Fruit fly (Drosophila melanogaster) whole organism, embryonic: Measurements from ENCODE around the gene CG32299.

ENCODE experiments used
- CG11504 ChIP-seq: fragments of 200-800 bp; sonication (Bioruptor generic); optimal IDR thresholded peaks from 3 replicates; lab custom pipeline; 2019; ENCODE audit warnings: missing biosample characterization, mild to moderate bottlenecking, missing genetic modification characterization, moderate library complexity
- CG12391 ChIP-seq: fragments of 200-800 bp; sonication (Bioruptor generic); optimal IDR thresholded peaks from 3 replicates; lab custom pipeline; 2018; ENCODE audit warnings: missing biosample characterization, mild to moderate bottlenecking, missing genetic modification characterization, moderate library complexity
- CG13894 ChIP-seq: fragments of 200-800 bp; sonication (Bioruptor generic); optimal IDR thresholded peaks from 3 replicates; lab custom pipeline; 2018; ENCODE audit warnings: missing biosample characterization, mild to moderate bottlenecking, missing genetic modification characterization, moderate library complexity
- CG15601 ChIP-seq: fragments of 200-800 bp; sonication (Bioruptor generic); optimal IDR thresholded peaks from 3 replicates; lab custom pipeline; 2019; ENCODE audit warnings: missing biosample characterization, mild to moderate bottlenecking, missing genetic modification characterization, moderate library complexity
- CG15696 ChIP-seq: fragments of 200-800 bp; sonication (Bioruptor generic); optimal IDR thresholded peaks from 2 replicates; lab custom pipeline; 2019; ENCODE audit warnings: missing biosample characterization, mild to moderate bottlenecking, missing genetic modification characterization, moderate library complexity
- CG16779 ChIP-seq: fragments of 200-800 bp; sonication (Bioruptor generic); IDR thresholded peaks from 2 replicates; pipeline ENCODE4 v1.3.6; 2022; ENCODE audit warnings: missing biosample characterization, missing genetic modification characterization
- CG2202 ChIP-seq: fragments of 200-800 bp; sonication (Bioruptor generic); optimal IDR thresholded peaks from 2 replicates; lab custom pipeline; 2018; ENCODE audit warnings: missing biosample characterization, mild to moderate bottlenecking, missing genetic modification characterization
- CG2678 ChIP-seq: fragments of 200-800 bp; sonication (Bioruptor generic); optimal IDR thresholded peaks from 3 replicates; lab custom pipeline; 2019; ENCODE audit warnings: missing biosample characterization, mild to moderate bottlenecking, missing genetic modification characterization, moderate library complexity
- CG3065 ChIP-seq: fragments of 200-800 bp; sonication (Bioruptor generic); optimal IDR thresholded peaks from 2 replicates; lab custom pipeline; 2016; ENCODE audit warnings: missing biosample characterization, missing genetic modification characterization
- CG4282 ChIP-seq: fragments of 200-800 bp; sonication (Bioruptor generic); optimal IDR thresholded peaks from 2 replicates; lab custom pipeline; 2016; ENCODE audit warnings: missing biosample characterization, missing genetic modification characterization
- CG4707 ChIP-seq: fragments of 200-800 bp; sonication (Bioruptor generic); optimal IDR thresholded peaks from 2 replicates; lab custom pipeline; 2018; ENCODE audit warnings: missing biosample characterization, mild to moderate bottlenecking, missing genetic modification characterization, moderate library complexity
- CG4730 ChIP-seq: fragments of 200-800 bp; sonication (Bioruptor generic); IDR thresholded peaks from 2 replicates; pipeline ENCODE4 v1.3.6; 2022; ENCODE audit warnings: missing biosample characterization, missing genetic modification characterization
- CG4854 ChIP-seq: fragments of 200-800 bp; sonication (Bioruptor generic); optimal IDR thresholded peaks from 2 replicates; lab custom pipeline; 2016; ENCODE audit warnings: missing biosample characterization, missing genetic modification characterization, inconsistent platforms
- CG7928 ChIP-seq: fragments of 200-800 bp; sonication (Bioruptor generic); optimal IDR thresholded peaks from 2 replicates; lab custom pipeline; 2017; ENCODE audit warnings: missing biosample characterization, mild to moderate bottlenecking, missing genetic modification characterization
- CG9215 ChIP-seq: fragments of 200-800 bp; sonication (Bioruptor generic); IDR thresholded peaks from 2 replicates; pipeline ENCODE4 v1.3.6; 2022; ENCODE audit warnings: missing biosample characterization, missing genetic modification characterization
- CG9817 ChIP-seq: fragments of 200-800 bp; sonication (Bioruptor generic); optimal IDR thresholded peaks from 2 replicates; lab custom pipeline; 2018; ENCODE audit warnings: missing biosample characterization, mild to moderate bottlenecking, missing genetic modification characterization, moderate library complexity
- Chrac-16 ChIP-seq: fragments of 200-800 bp; sonication (Bioruptor generic); optimal IDR thresholded peaks from 3 replicates; lab custom pipeline; 2016; ENCODE audit warnings: missing biosample characterization, missing genetic modification characterization
- CkIIα-i1 ChIP-seq: fragments of 200-800 bp; sonication (Bioruptor generic); IDR thresholded peaks from 2 replicates; pipeline ENCODE4 v1.3.6; 2022; ENCODE audit warnings: missing biosample characterization, missing genetic modification characterization
- CoRest ChIP-seq: fragments of 200-800 bp; sonication (Bioruptor generic); optimal IDR thresholded peaks from 3 replicates; lab custom pipeline; 2018; ENCODE audit warnings: missing biosample characterization, mild to moderate bottlenecking, missing genetic modification characterization, moderate library complexity
- Doc3 ChIP-seq: fragments of 200-800 bp; sonication (Bioruptor generic); IDR thresholded peaks from 3 replicates; pipeline ENCODE4 v1.3.6; 2022; ENCODE audit warnings: missing biosample characterization, missing genetic modification characterization; ENCODE audit not compliant: partially characterized antibody
- Drgx ChIP-seq: fragments of 200-800 bp; sonication (Bioruptor generic); IDR thresholded peaks from 2 replicates; pipeline ENCODE4 v1.3.6; 2022; ENCODE audit warnings: missing biosample characterization, missing genetic modification characterization
- Jarid2 ChIP-seq: fragments of 200-800 bp; sonication (Bioruptor generic); optimal IDR thresholded peaks from 3 replicates; lab custom pipeline; 2017; ENCODE audit warnings: mild to moderate bottlenecking, missing biosample characterization, missing genetic modification reagents, missing genetic modification characterization
- Lpt ChIP-seq: fragments of >200 bp; optimal IDR thresholded peaks from 2 replicates; lab custom pipeline; 2018; ENCODE audit warnings: missing biosample characterization, missing genetic modification characterization
- Med ChIP-seq: fragments of 200-800 bp; sonication (Bioruptor generic); peaks from one replicate; lab custom pipeline; 2016; ENCODE audit warnings: missing biosample characterization, missing genetic modification characterization, mild to moderate bottlenecking, inconsistent platforms, moderate library complexity
- Sin3A ChIP-seq: fragments of >200 bp; optimal IDR thresholded peaks from 2 replicates; lab custom pipeline; 2018
- Tbp ChIP-seq: fragments of >200 bp; optimal IDR thresholded peaks from 2 replicates; lab custom pipeline; 2018; ENCODE audit warnings: missing biosample characterization, missing genetic modification characterization
- Xbp1 ChIP-seq: fragments of 200-800 bp; sonication (Bioruptor generic); optimal IDR thresholded peaks from 3 replicates; lab custom pipeline; 2016; ENCODE audit warnings: missing biosample characterization, mild to moderate bottlenecking, missing genetic modification characterization
- Xrp1 ChIP-seq: fragments of 200-800 bp; sonication (Bioruptor generic); IDR thresholded peaks from 2 replicates; pipeline ENCODE4 v1.3.6; 2022; ENCODE audit warnings: missing biosample characterization, missing genetic modification characterization
- abd-A ChIP-seq: fragments of 200-800 bp; sonication (Bioruptor generic); optimal IDR thresholded peaks from 3 replicates; lab custom pipeline; 2019; ENCODE audit warnings: missing biosample characterization, mild to moderate bottlenecking, missing genetic modification characterization, moderate library complexity
- bab2 ChIP-seq: fragments of 200-800 bp; sonication (Bioruptor generic); optimal IDR thresholded peaks from 2 replicates; lab custom pipeline; 2016; ENCODE audit warnings: missing biosample characterization, missing genetic modification characterization
- btn ChIP-seq: fragments of 200-800 bp; sonication (Bioruptor generic); optimal IDR thresholded peaks from 2 replicates; lab custom pipeline; 2016; ENCODE audit warnings: missing biosample characterization, missing genetic modification characterization
- eve ChIP-seq, 2 experiments: fragments of >200 bp; optimal IDR thresholded peaks; 2 replicates each; lab custom pipeline; 2017; ENCODE audit warnings: missing biosample characterization in 2 of 2, missing genetic modification characterization in 2 of 2
- grau ChIP-seq: fragments of 200-800 bp; optimal IDR thresholded peaks from 3 replicates; lab custom pipeline; 2019; ENCODE audit warnings: missing biosample characterization, mild to moderate bottlenecking, missing genetic modification characterization, moderate library complexity
- ham ChIP-seq: fragments of 200-800 bp; sonication (Bioruptor generic); IDR thresholded peaks from 2 replicates; pipeline ENCODE4 v1.3.6; 2022; ENCODE audit warnings: missing biosample characterization, missing genetic modification characterization
- ind ChIP-seq: fragments of 200-800 bp; sonication (Bioruptor generic); optimal IDR thresholded peaks from 3 replicates; lab custom pipeline; 2016; ENCODE audit warnings: missing biosample characterization, missing genetic modification characterization
- jigr1 ChIP-seq: fragments of 200-800 bp; sonication (Bioruptor generic); IDR thresholded peaks from 3 replicates; pipeline ENCODE4 v1.3.6; 2022; ENCODE audit warnings: missing biosample characterization, missing genetic modification characterization
- jumu ChIP-seq: fragments of 200-800 bp; sonication (Bioruptor generic); optimal IDR thresholded peaks from 3 replicates; lab custom pipeline; 2016; ENCODE audit warnings: missing biosample characterization, missing genetic modification characterization
- lab ChIP-seq: fragments of 200-800 bp; sonication (Bioruptor generic); optimal IDR thresholded peaks from 3 replicates; lab custom pipeline; 2017; ENCODE audit warnings: missing biosample characterization, missing genetic modification characterization, mild to moderate bottlenecking, moderate library complexity, missing genetic modification reagents
- lmd ChIP-seq: fragments of 200-800 bp; sonication (Bioruptor generic); IDR thresholded peaks from 2 replicates; pipeline ENCODE4 v1.3.6; 2022; ENCODE audit warnings: missing biosample characterization, missing genetic modification characterization
- odd ChIP-seq: fragments of 200-800 bp; sonication (Bioruptor generic); optimal IDR thresholded peaks from 2 replicates; lab custom pipeline; 2017; ENCODE audit warnings: missing biosample characterization, mild to moderate bottlenecking, missing genetic modification characterization
- otp ChIP-seq: fragments of 200-800 bp; sonication (Bioruptor generic); IDR thresholded peaks from 3 replicates; pipeline ENCODE4, ENCODE4 v1.3.6; 2022; ENCODE audit warnings: missing biosample characterization, missing genetic modification characterization
- peb ChIP-seq: fragments of 200-800 bp; sonication (Bioruptor generic); IDR thresholded peaks from 2 replicates; pipeline ENCODE4 v1.3.6; 2022; ENCODE audit warnings: missing biosample characterization, missing genetic modification characterization
- prd ChIP-seq, 3 experiments: fragments of >200 bp in 2 of 3; fragments of 200-800 bp in 1 of 3; sonication (Bioruptor generic) in 1 of 3; optimal IDR thresholded peaks in 2 of 3; IDR thresholded peaks in 1 of 3; 2 replicates in 2 of 3; 3 replicates in 1 of 3; pipeline versions ENCODE4 v1.3.6 to Lab custom; 2017 to 2022; ENCODE audit warnings: missing biosample characterization in 1 of 3, missing genetic modification characterization in 1 of 3
- pzg ChIP-seq: fragments of 200-800 bp; sonication (Bioruptor generic); optimal IDR thresholded peaks from 3 replicates; lab custom pipeline; 2018; ENCODE audit warnings: missing biosample characterization, mild to moderate bottlenecking, missing genetic modification characterization, moderate library complexity
- row ChIP-seq: fragments of 200-800 bp; sonication (Bioruptor generic); IDR thresholded peaks from 3 replicates; pipeline ENCODE4 v1.3.6; 2022; ENCODE audit warnings: missing biosample characterization, missing genetic modification characterization
- sc ChIP-seq, 3 experiments: fragments of >200 bp in 2 of 3; fragments of 200-800 bp in 1 of 3; sonication (Bioruptor generic) in 1 of 3; optimal IDR thresholded peaks; 2 replicates in 2 of 3; 3 replicates in 1 of 3; lab custom pipeline; 2017; ENCODE audit warnings: mild to moderate bottlenecking in 1 of 3, missing biosample characterization in 1 of 3, missing genetic modification characterization in 1 of 3, missing genetic modification reagents in 1 of 3
- sisA ChIP-seq: fragments of 200-800 bp; sonication (Bioruptor generic); IDR thresholded peaks from 2 replicates; pipeline ENCODE4 v1.3.6; 2022; ENCODE audit warnings: missing biosample characterization, missing genetic modification characterization
- wdn ChIP-seq: fragments of 200-800 bp; sonication (Bioruptor generic); IDR thresholded peaks from 2 replicates; pipeline ENCODE4 v1.3.6; 2022; ENCODE audit warnings: missing biosample characterization, missing genetic modification characterization
- wor ChIP-seq: fragments of 200-800 bp; sonication (Bioruptor generic); IDR thresholded peaks from 2 replicates; pipeline ENCODE4 v1.3.6; 2022; ENCODE audit warnings: missing biosample characterization, missing genetic modification characterization
- yki ChIP-seq: fragments of >200 bp; optimal IDR thresholded peaks from 3 replicates; lab custom pipeline; 2018

Gene CG32299

dm6 chr3L:2373421-2374043, 17.3 kb downstream of the CG32299 start, which contains the start of the genes mRpL23 and CG9004 (continued):
- TF ChIP-seq Drgx (peak; percentile 100), jigr1 (GFP tag; lab: Robert Waterston, UW) (peak; percentile 99), prd (optimal IDR thresholded peaks at IDR 0.05; lab: Kevin White, UChicago) (no peak), prd (GFP tag; IDR thresholded peaks at IDR 0.05; lab: Robert Waterston, UW) (peak; percentile 100), peb (GFP tag; lab: Robert Waterston, UW) (peak; percentile 99), CG13894 (tag; lab: Kevin White, UChicago) (peak; percentile 98), row (GFP tag; lab: Robert Waterston, UW) (peak; percentile 100), Tbp (no peak), CG15696 (tag; lab: Kevin White, UChicago) (peak; percentile 99), Chrac-16 (GFP tag; lab: Kevin White, UChicago) (peak; percentile 99), CG7928 (GFP tag; lab: Kevin White, UChicago) (peak; percentile 82), CG4282 (peak; percentile 95), Xrp1 (GFP tag; lab: Robert Waterston, UW) (peak; percentile 100), lmd (GFP tag; lab: Robert Waterston, UW) (peak; percentile 100), jumu (GFP tag; lab: Kevin White, UChicago) (peak; percentile 98), odd (GFP tag; lab: Kevin White, UChicago) (peak; percentile 97), Med (GFP tag; lab: Kevin White, UChicago) (peak; percentile 100), CG9817 (tag; lab: Kevin White, UChicago) (peak; percentile 99), ind (GFP tag; lab: Kevin White, UChicago) (peak; percentile 100), Xbp1 (GFP tag; lab: Kevin White, UChicago) (peak; percentile 100), wdn (GFP tag; lab: Robert Waterston, UW) (peak; percentile 99), Lpt (no peak), eve (GFP tag; optimal IDR thresholded peaks at IDR 0.05; lab: Kevin White, UChicago) (peak in 1 of 2 experiments; percentile 48), CG4730 (peak; percentile 100), lab (peak; percentile 99), CG16779 (GFP tag; lab: Robert Waterston, UW) (peak; percentile 99), otp (GFP tag; lab: Robert Waterston, UW) (peak; percentile 99), CkIIα-i1 (peak; percentile 96), ham (peak; percentile 98), CG2678 (tag; lab: Kevin White, UChicago) (peak; percentile 99), sisA (GFP tag; lab: Robert Waterston, UW) (peak; percentile 100), CG15601 (tag; lab: Kevin White, UChicago) (peak; percentile 97), abd-A (tag; lab: Kevin White, UChicago) (peak; percentile 90), pzg (GFP tag; lab: Kevin White, UChicago) (peak; percentile 76), CG9215 (GFP tag; lab: Robert Waterston, UW) (peak; percentile 99), yki (lab: Kevin White, UChicago) (no peak), CG2202 (peak; percentile 98), wor (peak; percentile 99), CG11504 (tag; lab: Kevin White, UChicago) (peak; percentile 98), CoRest (tag; lab: Kevin White, UChicago) (peak; percentile 99), CG12391 (tag; lab: Kevin White, UChicago) (peak; percentile 99), sc (optimal IDR thresholded peaks at IDR 0.05; lab: Kevin White, UChicago) (no peak), sc (GFP tag; optimal IDR thresholded peaks at IDR 0.05; lab: Kevin White, UChicago) (peak; percentile 98), Doc3 (no peak), btn (GFP tag; lab: Kevin White, UChicago) (peak; percentile 96), bab2 (GFP tag; lab: Kevin White, UChicago) (peak; percentile 99), CG4854 (GFP tag; lab: Kevin White, UChicago) (peak; percentile 99), CG3065 (GFP tag; lab: Kevin White, UChicago) (peak; percentile 97), Sin3A (lab: Kevin White, UChicago) (peak; percentile 71), CG4707 (GFP tag; lab: Kevin White, UChicago) (peak; percentile 94), Jarid2 (GFP tag; lab: Kevin White, UChicago) (peak; percentile 89), grau (tag; lab: Kevin White, UChicago) (peak; percentile 98)
